Fruit fly (Drosophila melanogaster) whole organism, embryonic: ENCODE measurements around the gene nonA.

Experiments
- ATbp ChIP-seq: fragments of 200-800 bp; sonication (Bioruptor generic); optimal IDR thresholded peaks from 2 replicates; lab custom pipeline; 2017; ENCODE audit warnings: missing biosample characterization, mild to moderate bottlenecking, missing genetic modification characterization, missing genetic modification reagents
- BEAF-32 ChIP-seq: fragments of 200-800 bp; sonication (Bioruptor generic); optimal IDR thresholded peaks from 3 replicates; lab custom pipeline; 2017; ENCODE audit warnings: missing biosample characterization, missing genetic modification characterization, mild to moderate bottlenecking, moderate library complexity, missing genetic modification reagents
- CG1024 ChIP-seq: fragments of 200-800 bp; sonication (Bioruptor generic); IDR thresholded peaks from 2 replicates; pipeline ENCODE4 v1.3.6; 2022; ENCODE audit warnings: missing biosample characterization, missing genetic modification characterization
- CG10267 ChIP-seq: fragments of 200-800 bp; sonication (Bioruptor generic); optimal IDR thresholded peaks from 2 replicates; lab custom pipeline; 2018; ENCODE audit warnings: missing biosample characterization, mild to moderate bottlenecking, missing genetic modification characterization, moderate library complexity
- CG1233 ChIP-seq: fragments of 200-800 bp; sonication (Bioruptor generic); optimal IDR thresholded peaks from 4 replicates; lab custom pipeline; 2018; ENCODE audit warnings: missing biosample characterization, mild to moderate bottlenecking, missing genetic modification characterization
- CG12659 ChIP-seq: fragments of 200-800 bp; sonication (Bioruptor generic); optimal IDR thresholded peaks from 3 replicates; lab custom pipeline; 2017; ENCODE audit warnings: mild to moderate bottlenecking, missing biosample characterization, missing genetic modification reagents, missing genetic modification characterization
- CG13296 ChIP-seq: fragments of 200-800 bp; sonication (Bioruptor generic); optimal IDR thresholded peaks from 3 replicates; lab custom pipeline; 2018; ENCODE audit warnings: missing biosample characterization, mild to moderate bottlenecking, missing genetic modification characterization
- CG14860 ChIP-seq: fragments of 200-800 bp; sonication (Bioruptor generic); IDR thresholded peaks from 3 replicates; pipeline ENCODE4 v1.3.6; 2022; ENCODE audit warnings: missing biosample characterization, missing genetic modification characterization; ENCODE audit not compliant: partially characterized antibody
- CG15269 ChIP-seq: fragments of 200-800 bp; sonication (Bioruptor generic); optimal IDR thresholded peaks from 2 replicates; lab custom pipeline; 2018; ENCODE audit warnings: missing biosample characterization, mild to moderate bottlenecking, missing genetic modification characterization, moderate library complexity
- CG15514 ChIP-seq: fragments of 200-800 bp; sonication (Bioruptor generic); optimal IDR thresholded peaks from 3 replicates; lab custom pipeline; 2017; ENCODE audit warnings: missing biosample characterization, missing genetic modification characterization, mild to moderate bottlenecking, moderate library complexity, missing genetic modification reagents
- CG17186 ChIP-seq: fragments of 200-800 bp; sonication (Bioruptor generic); optimal IDR thresholded peaks from 3 replicates; lab custom pipeline; 2017; ENCODE audit warnings: missing biosample characterization, missing genetic modification reagents, missing genetic modification characterization
- CG18011 ChIP-seq: fragments of 200-800 bp; sonication (Bioruptor generic); optimal IDR thresholded peaks from 2 replicates; lab custom pipeline; 2017; ENCODE audit warnings: missing biosample characterization, missing genetic modification characterization, mild to moderate bottlenecking, moderate library complexity, missing genotype
- CG18476 ChIP-seq: fragments of 200-800 bp; sonication (Bioruptor generic); optimal IDR thresholded peaks from 2 replicates; lab custom pipeline; 2016; ENCODE audit warnings: missing biosample characterization, mild to moderate bottlenecking, missing genetic modification characterization
- CG2116 ChIP-seq: fragments of 200-800 bp; sonication (Bioruptor generic); optimal IDR thresholded peaks from 3 replicates; lab custom pipeline; 2018; ENCODE audit warnings: missing biosample characterization, mild to moderate bottlenecking, missing genetic modification characterization
- CG2889 ChIP-seq: fragments of 200-800 bp; sonication (Bioruptor generic); IDR thresholded peaks from 3 replicates; pipeline ENCODE4 v1.3.6; 2022; ENCODE audit warnings: missing biosample characterization, missing genetic modification characterization
- CG4424 ChIP-seq: fragments of 200-800 bp; sonication (Bioruptor generic); optimal IDR thresholded peaks from 3 replicates; lab custom pipeline; 2016; ENCODE audit warnings: missing biosample characterization, missing genetic modification characterization
- CG7271 ChIP-seq: fragments of 200-800 bp; sonication (Bioruptor generic); optimal IDR thresholded peaks from 2 replicates; lab custom pipeline; 2018; ENCODE audit warnings: missing biosample characterization, mild to moderate bottlenecking, missing genetic modification characterization, moderate library complexity
- CG7987 ChIP-seq: fragments of 200-800 bp; sonication (Bioruptor generic); optimal IDR thresholded peaks from 2 replicates; lab custom pipeline; 2018; ENCODE audit warnings: missing biosample characterization, mild to moderate bottlenecking, missing genetic modification characterization, moderate library complexity
- CG8290 ChIP-seq, 3 experiments: fragments of 200-800 bp; sonication (Bioruptor generic); optimal IDR thresholded peaks; 2 replicates each; lab custom pipeline; 2016 to 2019; ENCODE audit warnings: missing biosample characterization in 3 of 3, missing genetic modification characterization in 3 of 3, mild to moderate bottlenecking in 2 of 3, moderate library complexity in 1 of 3
- CG8478 ChIP-seq: fragments of >200 bp; optimal IDR thresholded peaks from 2 replicates; lab custom pipeline; 2018
- CG8944 ChIP-seq: fragments of 200-800 bp; sonication (Bioruptor generic); optimal IDR thresholded peaks from 3 replicates; lab custom pipeline; 2016; ENCODE audit warnings: missing biosample characterization, missing genetic modification characterization
- CG9797 ChIP-seq: fragments of 200-800 bp; sonication (Bioruptor generic); optimal IDR thresholded peaks from 3 replicates; lab custom pipeline; 2018; ENCODE audit warnings: missing biosample characterization, mild to moderate bottlenecking, missing genetic modification characterization
- D19B ChIP-seq: fragments of 200-800 bp; sonication (Bioruptor generic); optimal IDR thresholded peaks from 2 replicates; lab custom pipeline; 2017; ENCODE audit warnings: missing biosample characterization, mild to moderate bottlenecking, missing genetic modification characterization
- Dll ChIP-seq: fragments of 200-800 bp; sonication (Bioruptor generic); IDR thresholded peaks from 4 replicates; pipeline ENCODE4 v1.3.6; 2022; ENCODE audit warnings: missing biosample characterization, missing genetic modification characterization; ENCODE audit not compliant: partially characterized antibody
- Dref ChIP-seq: fragments of 200-800 bp; sonication (Bioruptor generic); IDR thresholded peaks from 2 replicates; pipeline ENCODE4 v1.3.6; 2022; ENCODE audit warnings: missing biosample characterization, missing genetic modification characterization
- Elba2 ChIP-seq: fragments of 200-800 bp; sonication (Bioruptor generic); optimal IDR thresholded peaks from 3 replicates; lab custom pipeline; 2016; ENCODE audit warnings: missing biosample characterization, missing genetic modification characterization
- GATAe ChIP-seq: fragments of 200-800 bp; sonication (Bioruptor generic); conservative IDR thresholded peaks from 2 replicates; pipeline ENCODE4 v1.3.6; 2022; ENCODE audit warnings: missing biosample characterization, missing genetic modification characterization
- MESR4 ChIP-seq: fragments of 200-800 bp; sonication (Bioruptor generic); optimal IDR thresholded peaks from 2 replicates; lab custom pipeline; 2018; ENCODE audit warnings: missing biosample characterization, mild to moderate bottlenecking, missing genetic modification characterization, moderate library complexity
- NFAT ChIP-seq: fragments of 200-800 bp; sonication (Bioruptor generic); IDR thresholded peaks from 2 replicates; pipeline ENCODE4 v1.3.6; 2022; ENCODE audit warnings: missing biosample characterization, missing genetic modification characterization
- NfI ChIP-seq: fragments of 200-800 bp; sonication (Bioruptor generic); optimal IDR thresholded peaks from 3 replicates; lab custom pipeline; 2018; ENCODE audit warnings: missing biosample characterization, mild to moderate bottlenecking, missing genetic modification characterization, moderate library complexity
- ab ChIP-seq: fragments of 200-800 bp; sonication (Bioruptor generic); optimal IDR thresholded peaks from 2 replicates; lab custom pipeline; 2016; ENCODE audit warnings: missing biosample characterization, missing genetic modification characterization
- amos ChIP-seq: fragments of 200-800 bp; sonication (Bioruptor generic); IDR thresholded peaks from 2 replicates; pipeline ENCODE4 v1.3.6; 2022; ENCODE audit warnings: missing biosample characterization, missing genetic modification characterization; ENCODE audit not compliant: partially characterized antibody
- ase ChIP-seq: fragments of 200-800 bp; sonication (Bioruptor generic); IDR thresholded peaks from 3 replicates; pipeline ENCODE4 v1.3.6; 2022; ENCODE audit warnings: missing biosample characterization, missing genetic modification characterization
- ato ChIP-seq: fragments of 200-800 bp; sonication (Bioruptor generic); IDR thresholded peaks from 2 replicates; pipeline ENCODE4 v1.3.6; 2022; ENCODE audit warnings: missing biosample characterization, missing genetic modification characterization; ENCODE audit not compliant: partially characterized antibody
- az2 ChIP-seq: fragments of 200-800 bp; sonication (Bioruptor generic); optimal IDR thresholded peaks from 3 replicates; lab custom pipeline; 2016; ENCODE audit warnings: missing biosample characterization, missing genetic modification characterization
- bbx ChIP-seq: fragments of 200-800 bp; sonication (Bioruptor generic); IDR thresholded peaks from 2 replicates; pipeline ENCODE4 v1.3.6; 2022; ENCODE audit warnings: missing biosample characterization, missing genetic modification characterization; ENCODE audit not compliant: partially characterized antibody
- cas ChIP-seq: fragments of 200-800 bp; sonication (Bioruptor generic); IDR thresholded peaks from 2 replicates; pipeline ENCODE4 v1.3.6; 2022; ENCODE audit warnings: missing biosample characterization, missing genetic modification characterization
- caup ChIP-seq: fragments of 200-800 bp; sonication (Bioruptor generic); optimal IDR thresholded peaks from 3 replicates; lab custom pipeline; 2017; ENCODE audit warnings: missing biosample characterization, mild to moderate bottlenecking, missing genetic modification characterization, moderate library complexity; ENCODE audit not compliant: severe bottlenecking
- fd96Cb ChIP-seq: fragments of 200-800 bp; sonication (Bioruptor generic); optimal IDR thresholded peaks from 2 replicates; lab custom pipeline; 2018; ENCODE audit warnings: missing biosample characterization, mild to moderate bottlenecking, missing genetic modification characterization, moderate library complexity
- ftz-f1 ChIP-seq: fragments of 200-800 bp; sonication (Bioruptor generic); optimal IDR thresholded peaks from 2 replicates; lab custom pipeline; 2016; ENCODE audit warnings: missing biosample characterization, missing genetic modification characterization
- gt ChIP-seq: fragments of 200-800 bp; sonication (Bioruptor generic); IDR thresholded peaks from 2 replicates; pipeline ENCODE4 v1.3.6; 2022; ENCODE audit warnings: missing biosample characterization, missing genetic modification characterization
- hbn ChIP-seq: fragments of 200-800 bp; sonication (Bioruptor generic); IDR thresholded peaks from 2 replicates; pipeline ENCODE4 v1.3.6; 2022; ENCODE audit warnings: missing biosample characterization, missing genetic modification characterization; ENCODE audit not compliant: partially characterized antibody
- kah ChIP-seq: fragments of 200-800 bp; sonication (Bioruptor generic); optimal IDR thresholded peaks from 2 replicates; lab custom pipeline; 2018; ENCODE audit warnings: missing biosample characterization, mild to moderate bottlenecking, missing genetic modification characterization
- psq ChIP-seq: fragments of 200-800 bp; sonication (Bioruptor generic); optimal IDR thresholded peaks from 2 replicates; lab custom pipeline; 2017; ENCODE audit warnings: missing biosample characterization, missing genetic modification characterization
- pzg ChIP-seq: fragments of 200-800 bp; sonication (Bioruptor generic); optimal IDR thresholded peaks from 3 replicates; lab custom pipeline; 2018; ENCODE audit warnings: missing biosample characterization, mild to moderate bottlenecking, missing genetic modification characterization, moderate library complexity
- sc ChIP-seq, 3 experiments: fragments of >200 bp in 2 of 3; fragments of 200-800 bp in 1 of 3; sonication (Bioruptor generic) in 1 of 3; optimal IDR thresholded peaks; 2 replicates in 2 of 3; 3 replicates in 1 of 3; lab custom pipeline; 2017; ENCODE audit warnings: mild to moderate bottlenecking in 1 of 3, missing biosample characterization in 1 of 3, missing genetic modification characterization in 1 of 3, missing genetic modification reagents in 1 of 3
- tna ChIP-seq: fragments of 200-800 bp; sonication (Bioruptor generic); IDR thresholded peaks from 2 replicates; pipeline ENCODE4 v1.3.6; 2022; ENCODE audit warnings: missing biosample characterization, missing genetic modification characterization; ENCODE audit not compliant: partially characterized antibody
- vfl ChIP-seq: fragments of 200-800 bp; sonication (Bioruptor generic); optimal IDR thresholded peaks from 2 replicates; lab custom pipeline; 2016; ENCODE audit warnings: missing biosample characterization, missing genetic modification characterization
- zen ChIP-seq: fragments of 200-800 bp; sonication (Bioruptor generic); optimal IDR thresholded peaks from 3 replicates; lab custom pipeline; 2018; ENCODE audit warnings: missing biosample characterization, mild to moderate bottlenecking, missing genetic modification characterization, moderate library complexity

nonA gene

dm6 chrX:16323063-16323462, 38.3 kb upstream of the nonA start, which contains the start of the genes CG9917 and CG32579 (continued):
- no peak for TF ChIP-seq psq (GFP tag; lab: Kevin White, UChicago)
- peak; percentile 77 for TF ChIP-seq Dll (GFP tag; lab: Robert Waterston, UW)
- TF ChIP-seq CG15269 (tag; lab: Kevin White, UChicago): no peak
- TF ChIP-seq CG7987 (GFP tag; lab: Kevin White, UChicago): no peak
- peak; percentile 67 for TF ChIP-seq pzg (GFP tag; lab: Kevin White, UChicago)
- peak; percentile 68; the same call in 2 of the 3 replicates for TF ChIP-seq CG14860 (GFP tag; lab: Robert Waterston, UW)
- TF ChIP-seq ato: peak; percentile 81
- no peak for TF ChIP-seq NfI (GFP tag; lab: Kevin White, UChicago)
- TF ChIP-seq CG4424 (GFP tag; lab: Kevin White, UChicago): no peak
- no peak for TF ChIP-seq fd96Cb (tag; lab: Kevin White, UChicago)
- TF ChIP-seq CG12659 (GFP tag; lab: Kevin White, UChicago): peak; percentile 56
- peak; percentile 12 for TF ChIP-seq CG10267
- no peak for TF ChIP-seq ATbp
- no peak for TF ChIP-seq CG2889
- TF ChIP-seq az2: no peak
- TF ChIP-seq CG9797 (GFP tag; lab: Kevin White, UChicago): no peak
- no peak for TF ChIP-seq sc (optimal IDR thresholded peaks at IDR 0.05; lab: Kevin White, UChicago)
- TF ChIP-seq sc (GFP tag; optimal IDR thresholded peaks at IDR 0.05; lab: Kevin White, UChicago): no peak
- peak; percentile 86 for TF ChIP-seq amos (GFP tag; lab: Robert Waterston, UW)
- peak; percentile 60; the same call in 1 of the 2 replicates for TF ChIP-seq tna (GFP tag; lab: Robert Waterston, UW)
- TF ChIP-seq caup (GFP tag; lab: Kevin White, UChicago): no peak
- no peak for TF ChIP-seq CG8944 (GFP tag; lab: Kevin White, UChicago)
- peak; percentile 99 for TF ChIP-seq CG15514
- peak; percentile 34; the same call in 1 of the 2 replicates for TF ChIP-seq NFAT
- peak; percentile 96 for TF ChIP-seq CG2116 (GFP tag; lab: Kevin White, UChicago)
- peak; percentile 34 for TF ChIP-seq MESR4 (GFP tag; lab: Kevin White, UChicago)
- no peak for TF ChIP-seq vfl (GFP tag; lab: Kevin White, UChicago)
- TF ChIP-seq CG18476 (GFP tag; lab: Kevin White, UChicago): no peak
- TF ChIP-seq D19B (GFP tag; lab: Kevin White, UChicago): no peak
- no peak for TF ChIP-seq GATAe (GFP tag; lab: Robert Waterston, UW)
- TF ChIP-seq hbn (GFP tag; lab: Robert Waterston, UW): peak; percentile 76
- no peak for TF ChIP-seq kah (GFP tag; lab: Kevin White, UChicago)
- no peak for TF ChIP-seq cas (GFP tag; lab: Robert Waterston, UW)
- no peak for TF ChIP-seq ab (GFP tag; lab: Kevin White, UChicago)
- TF ChIP-seq CG13296 (GFP tag; lab: Kevin White, UChicago): no peak
- TF ChIP-seq CG7271 (tag; lab: Kevin White, UChicago): no peak
- no peak for TF ChIP-seq CG8290 (GFP tag; optimal IDR thresholded peaks at IDR 0.05; lab: Kevin White, UChicago)
- no peak for TF ChIP-seq CG8290 (tag; optimal IDR thresholded peaks at IDR 0.05; lab: Kevin White, UChicago)
- TF ChIP-seq ase (GFP tag; lab: Robert Waterston, UW): no peak
- no peak for TF ChIP-seq CG1233
- TF ChIP-seq CG18011 (GFP tag; lab: Kevin White, UChicago): no peak
- peak; percentile 90 for TF ChIP-seq bbx
- TF ChIP-seq ftz-f1 (GFP tag; lab: Kevin White, UChicago): peak; percentile 56
- no peak for TF ChIP-seq CG1024
- peak; percentile 76 for TF ChIP-seq BEAF-32
- no peak for TF ChIP-seq gt (GFP tag; lab: Robert Waterston, UW)
- TF ChIP-seq Elba2: peak; percentile 97
- no peak for TF ChIP-seq CG8478
- TF ChIP-seq zen (tag; lab: Kevin White, UChicago): peak; percentile 23
- peak; percentile 92 for TF ChIP-seq Dref
- TF ChIP-seq CG17186 (GFP tag; lab: Kevin White, UChicago): peak; percentile 20
